Worm (Caenorhabditis elegans): Measurements from ENCODE around the gene T14G12.6.

The T14G12.6 gene

DNA sequence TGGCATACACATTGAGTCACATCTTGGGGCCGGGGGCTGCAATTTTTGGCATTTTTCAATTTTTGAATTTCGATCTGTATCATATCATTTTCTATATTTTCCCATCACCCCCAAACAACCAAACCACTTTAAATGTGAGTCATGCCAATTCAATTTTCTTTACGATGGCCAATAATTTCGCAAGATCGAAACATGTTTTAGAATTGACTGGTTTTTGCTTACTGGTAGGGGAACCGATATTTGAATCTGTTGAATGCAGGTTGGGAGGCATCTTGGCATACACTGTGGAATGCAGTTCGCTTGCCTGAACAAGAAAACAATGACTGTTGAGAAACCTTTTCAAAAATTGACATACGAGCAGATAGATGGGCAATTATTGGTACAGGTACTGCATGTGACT, 31.9 kb upstream of the T14G12.6 start:
- TF ChIP-seq nhr-12 (tag; optimal IDR thresholded peaks at IDR 0.05) (no peak), F13H6.1 (tag; optimal IDR thresholded peaks at IDR 0.05) (no peak), nhr-10 (tag; optimal IDR thresholded peaks at IDR 0.05) (no peak), elt-3 (tag; optimal IDR thresholded peaks at IDR 0.05) (no peak), sma-9 (GFP tag; optimal IDR thresholded peaks at IDR 0.05) (no peak), sma-9 (tag; optimal IDR thresholded peaks at IDR 0.05) (no peak), ZK546.5 (tag; optimal IDR thresholded peaks at IDR 0.05) (no peak), egl-27 (tag; optimal IDR thresholded peaks at IDR 0.05) (no peak), ztf-1 (GFP tag; conservative IDR thresholded peaks at IDR 0.05) (no peak), nhr-6 (tag; optimal IDR thresholded peaks at IDR 0.05) (no peak), nhr-25 (tag; optimal IDR thresholded peaks at IDR 0.05) (no peak), peb-1 (tag; optimal IDR thresholded peaks at IDR 0.05) (no peak), snpc-4 (tag; optimal IDR thresholded peaks at IDR 0.05) (no peak)

DNA sequence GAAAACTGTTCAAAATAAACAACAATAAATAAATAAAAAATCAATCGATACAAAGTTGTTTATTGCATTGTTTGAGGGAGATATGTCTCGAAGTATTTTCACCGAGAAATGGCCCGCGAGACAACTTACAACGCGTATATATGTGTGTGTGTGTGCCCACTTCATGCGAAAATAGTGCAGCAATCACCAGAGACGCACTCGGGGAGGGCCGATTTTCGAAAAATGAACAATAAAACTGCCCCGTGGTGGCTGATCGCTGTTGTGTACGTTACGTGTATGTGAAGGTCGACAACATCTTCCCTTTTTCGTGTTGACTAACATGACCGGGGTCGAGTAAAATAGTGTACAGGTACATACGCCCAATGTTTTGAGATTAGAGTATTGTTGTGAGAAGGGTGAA, 29.2 kb upstream of the T14G12.6 start:
- TF ChIP-seq unc-39 (tag; optimal IDR thresholded peaks at IDR 0.05) = no peak
- TF ChIP-seq lsy-2 (tag; optimal IDR thresholded peaks at IDR 0.05) = peak in 1 of 2 experiments; percentile 68
- peak; percentile 90 for TF ChIP-seq nhr-129 (tag; optimal IDR thresholded peaks at IDR 0.05)
- TF ChIP-seq mdl-1 (tag; optimal IDR thresholded peaks at IDR 0.05) = peak in 1 of 2 experiments; percentile 13
- TF ChIP-seq gmeb-1 (tag; optimal IDR thresholded peaks at IDR 0.05) = peak; percentile 5
- TF ChIP-seq ceh-16 (tag; optimal IDR thresholded peaks at IDR 0.05) = peak; percentile 52
- TF ChIP-seq nhr-6 (tag; optimal IDR thresholded peaks at IDR 0.05) = peak; percentile 61
- TF ChIP-seq sma-9 (GFP tag; optimal IDR thresholded peaks at IDR 0.05) = peak; percentile 78
- no peak for TF ChIP-seq sma-9 (tag; optimal IDR thresholded peaks at IDR 0.05)
- no peak for TF ChIP-seq ztf-11 (tag; optimal IDR thresholded peaks at IDR 0.05)
- TF ChIP-seq crh-2 (tag; optimal IDR thresholded peaks at IDR 0.05) = peak; percentile 74
- TF ChIP-seq nhr-237 (tag; optimal IDR thresholded peaks at IDR 0.05) = no peak
- TF ChIP-seq sem-4 (tag; optimal IDR thresholded peaks at IDR 0.05) = peak; percentile 43
- no peak for TF ChIP-seq peb-1 (tag; optimal IDR thresholded peaks at IDR 0.05)
- TF ChIP-seq F13H6.1 (tag; optimal IDR thresholded peaks at IDR 0.05) = peak; percentile 68
- peak; percentile 84 for TF ChIP-seq sma-3 (GFP tag; optimal IDR thresholded peaks at IDR 0.05)
- peak; percentile 29 for TF ChIP-seq C34F6.9 (tag; optimal IDR thresholded peaks at IDR 0.05)
- no peak for TF ChIP-seq nhr-11 (tag; optimal IDR thresholded peaks at IDR 0.05)
- TF ChIP-seq nhr-25 (tag; optimal IDR thresholded peaks at IDR 0.05) = peak; percentile 93
- TF ChIP-seq ztf-4 (tag; optimal IDR thresholded peaks at IDR 0.05) = peak; percentile 84
- peak; percentile 92 for TF ChIP-seq ama-1 (optimal IDR thresholded peaks at IDR 0.05)
- TF ChIP-seq nhr-21 (tag; optimal IDR thresholded peaks at IDR 0.05) = peak; percentile 67
- peak; percentile 32 for TF ChIP-seq fos-1 (tag; optimal IDR thresholded peaks at IDR 0.05)

DNA sequence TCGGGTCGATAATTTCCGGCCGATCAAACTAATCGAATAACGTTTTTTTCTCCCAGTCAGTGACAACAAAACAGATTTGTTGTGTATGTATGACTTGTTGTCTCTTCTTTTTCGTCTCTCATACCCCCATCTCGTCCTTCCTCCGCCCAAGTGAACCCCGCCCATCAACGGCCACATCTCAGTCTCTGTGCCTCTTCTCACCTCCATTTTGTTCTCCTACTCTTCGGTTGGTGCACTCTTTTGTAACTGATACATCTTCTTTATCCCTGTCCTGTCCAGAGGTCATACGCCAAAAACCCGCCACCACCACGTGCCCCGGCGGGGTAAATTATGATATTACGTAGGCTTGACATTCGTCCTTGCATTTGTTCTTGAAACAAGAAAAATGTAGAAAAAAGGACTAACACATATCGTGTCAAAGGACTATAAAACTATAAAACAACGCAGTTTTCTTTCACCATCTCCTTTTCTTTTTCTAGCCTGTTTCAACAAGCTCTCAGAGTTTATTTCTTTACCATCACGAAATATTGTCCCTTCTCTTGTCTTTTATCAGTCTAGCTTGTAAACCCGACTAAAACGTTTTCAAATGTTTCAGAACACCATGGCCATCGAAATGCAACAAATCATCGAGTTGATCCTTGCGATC, 28.3 kb upstream of the T14G12.6 start, which contains the start of gene pmpl-1:
TSS of gene pmpl-1 (plus strand) at position 596 of the 646 bp plus-strand sequence.
- TF ChIP-seq mdl-1 (tag; optimal IDR thresholded peaks at IDR 0.05) (peak; percentile 31 to 46), sma-3 (GFP tag; optimal IDR thresholded peaks at IDR 0.05) (peak; percentile 51), lsy-2 (tag; optimal IDR thresholded peaks at IDR 0.05) (peak in 1 of 2 experiments; percentile 27), nhr-129 (tag; optimal IDR thresholded peaks at IDR 0.05) (peak; percentile 74), dmd-4 (tag; optimal IDR thresholded peaks at IDR 0.05) (no peak), ZK546.5 (tag; optimal IDR thresholded peaks at IDR 0.05) (no peak), gmeb-1 (tag; optimal IDR thresholded peaks at IDR 0.05) (no peak), egl-27 (tag; optimal IDR thresholded peaks at IDR 0.05) (peak; percentile 40), lin-11 (tag; optimal IDR thresholded peaks at IDR 0.05) (peak; percentile 7), ceh-16 (tag; optimal IDR thresholded peaks at IDR 0.05) (peak; percentile 91), peb-1 (tag; optimal IDR thresholded peaks at IDR 0.05) (no peak), nhr-23 (tag; optimal IDR thresholded peaks at IDR 0.05) (peak; percentile 7), ztf-1 (GFP tag; conservative IDR thresholded peaks at IDR 0.05) (no peak), zag-1 (tag; optimal IDR thresholded peaks at IDR 0.05) (no peak), C34F6.9 (tag; optimal IDR thresholded peaks at IDR 0.05) (peak; percentile 47), aly-2 (tag; optimal IDR thresholded peaks at IDR 0.05) (no peak), F13H6.1 (tag; optimal IDR thresholded peaks at IDR 0.05) (peak; percentile 60), crh-2 (tag; optimal IDR thresholded peaks at IDR 0.05) (peak; percentile 64), nhr-21 (tag; optimal IDR thresholded peaks at IDR 0.05) (peak; percentile 24), R02D3.7 (tag; optimal IDR thresholded peaks at IDR 0.05) (no peak), nhr-25 (tag; optimal IDR thresholded peaks at IDR 0.05) (peak; percentile 95), sem-4 (tag; optimal IDR thresholded peaks at IDR 0.05) (peak; percentile 41), lin-13 (GFP tag; optimal IDR thresholded peaks at IDR 0.05) (peak; percentile 43), blmp-1 (tag; optimal IDR thresholded peaks at IDR 0.05; ENCODE audit: insufficient read depth) (peak; percentile 73)
